Worm (Caenorhabditis elegans) whole organism, early embryonic: ENCODE measurements around the gene F11G11.15.

ENCODE experiments used
- B0310.2 ChIP-seq: sonication (generic microtip); optimal IDR thresholded peaks from 2 replicates; lab custom pipeline; 2016; ENCODE audit warnings: mild to moderate bottlenecking, missing genetic modification characterization, missing compliant biosample characterization
- F13C5.2 ChIP-seq: sonication (generic microtip); optimal IDR thresholded peaks from 2 replicates; lab custom pipeline; 2017; ENCODE audit warnings: mild to moderate bottlenecking, missing genetic modification characterization, inconsistent platforms, missing compliant biosample characterization
- ama-1 ChIP-seq: fragments of 150-350 bp; optimal IDR thresholded peaks from 2 replicates; lab custom pipeline; 2014
- ceh-13 ChIP-seq: fragments of 200-800 bp; sonication (Bioruptor generic); optimal IDR thresholded peaks from 2 replicates; lab custom pipeline; 2018; ENCODE audit warnings: mild to moderate bottlenecking, missing genetic modification characterization, missing compliant biosample characterization
- flt-1 ChIP-seq: fragments of 200-800 bp; sonication (Bioruptor generic); IDR thresholded peaks from 2 replicates; pipeline ENCODE4 v1.3.6; 2022; ENCODE audit warnings: missing genetic modification characterization, missing compliant biosample characterization
- pes-1 ChIP-seq: fragments of 200-800 bp; sonication (Bioruptor generic); IDR thresholded peaks from 2 replicates; pipeline ENCODE4 v1.3.6; 2022; ENCODE audit warnings: missing genetic modification reagents, missing genetic modification characterization, missing compliant biosample characterization

ce11 chrII:4879629-4880028, 5.0 kb downstream of the F11G11.15 start, which contains the start of gene gst-6:
- TF ChIP-seq F13C5.2 (tag; lab: Kevin White, UChicago) (no peak), B0310.2 (tag; lab: Kevin White, UChicago) (no peak), pes-1 (GFP tag; lab: Robert Waterston, UW) (no peak), ama-1 (lab: Kevin White, UChicago) (no peak), flt-1 (GFP tag; lab: Robert Waterston, UW) (no peak), ceh-13 (GFP tag; lab: Kevin White, UChicago) (no peak)
